Worm (Caenorhabditis elegans): Measurements from ENCODE around the gene W09D6.4.

Gene W09D6.4

DNA sequence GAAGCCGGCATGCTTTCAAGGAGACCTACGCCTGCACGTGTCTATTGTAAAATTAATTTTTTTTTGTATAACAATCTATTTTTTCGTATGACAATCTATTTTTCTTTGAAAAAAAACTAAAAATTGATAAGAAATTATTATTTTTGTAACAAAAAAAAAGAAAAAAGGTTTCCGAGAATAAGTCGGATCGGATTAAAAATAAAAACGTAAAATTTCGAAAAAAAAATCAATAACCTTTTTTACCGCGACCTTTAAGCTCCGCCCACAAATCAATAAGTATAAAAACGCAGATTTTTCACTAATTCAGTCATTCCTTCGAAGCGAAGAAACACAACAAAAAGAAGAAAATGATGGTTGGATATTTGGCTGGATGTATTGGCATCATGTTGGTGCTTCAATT lies at the start of gene W09D6.4:
TSS of gene W09D6.4 (plus strand) at position 301 of the 400 bp plus-strand sequence.
- no peak for TF ChIP-seq unc-62 (GFP tag; optimal IDR thresholded peaks at IDR 0.05)

DNA sequence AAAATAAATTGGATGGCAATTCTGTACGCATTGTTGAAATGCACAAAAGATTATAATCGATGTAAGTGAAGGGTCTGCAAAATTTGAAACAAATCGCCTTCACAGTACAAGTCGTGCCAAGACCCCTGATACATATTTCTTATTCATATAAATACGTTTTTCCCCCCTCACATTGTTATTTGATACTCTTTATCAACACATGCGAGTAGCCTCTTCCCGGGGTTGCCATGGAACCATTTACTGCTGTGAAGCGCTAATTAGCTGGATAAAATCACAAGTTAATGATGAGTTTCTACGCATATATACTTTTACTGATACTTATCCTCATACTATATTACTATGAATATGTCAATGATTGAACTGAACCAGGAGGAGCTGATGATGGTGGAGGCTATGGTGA lies 48.2 kb upstream of the W09D6.4 start, which contains the start of gene Y48A6B.14:
TSS of gene Y48A6B.14 (plus strand) at position 301 of the 400 bp plus-strand sequence.
- TF ChIP-seq unc-62 (GFP tag; optimal IDR thresholded peaks at IDR 0.05) = no peak

DNA sequence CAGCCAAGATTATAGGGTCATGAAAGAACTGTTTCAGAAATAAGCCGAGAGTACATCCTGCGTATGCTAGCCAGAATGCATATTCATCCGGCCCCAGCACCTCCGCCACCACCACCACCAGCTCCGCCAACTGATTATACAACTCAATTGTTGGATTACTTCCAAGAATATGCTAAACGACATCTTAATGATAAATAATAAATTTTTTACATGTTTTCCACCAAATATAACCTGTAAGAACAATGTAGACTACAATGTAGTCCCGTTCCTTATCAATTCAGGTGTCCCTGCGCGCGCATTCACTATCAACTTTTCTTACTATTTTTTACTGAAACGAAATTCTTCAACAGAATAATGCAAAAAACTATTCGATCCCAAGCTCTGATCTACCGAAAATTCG lies 46.7 kb upstream of the W09D6.4 start, which contains the start of gene Y48A6B.9:
TSS of gene Y48A6B.9 (plus strand) at position 301 of the 400 bp plus-strand sequence.
- TF ChIP-seq unc-62 (GFP tag; optimal IDR thresholded peaks at IDR 0.05) = no peak

DNA sequence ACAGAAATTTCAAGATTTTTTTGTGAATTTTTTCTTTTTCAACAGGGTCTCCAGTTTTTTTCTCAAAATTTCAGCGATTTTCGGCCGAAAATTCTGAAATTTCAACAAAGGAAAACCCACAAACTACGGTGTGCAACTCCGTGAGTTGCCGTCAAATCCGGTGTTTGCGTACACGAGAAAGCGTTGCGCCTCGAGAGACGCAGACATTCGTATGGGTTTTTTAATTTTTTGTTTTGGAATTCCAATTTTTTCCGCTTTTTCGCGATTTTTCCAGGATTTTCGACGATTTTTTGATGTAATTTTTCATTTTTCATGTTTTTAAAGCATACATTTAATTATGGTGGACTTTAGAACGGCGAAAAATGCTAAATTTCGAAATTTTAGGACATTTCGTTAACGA lies 43.4 kb upstream of the W09D6.4 start:
- no peak for TF ChIP-seq unc-62 (GFP tag; optimal IDR thresholded peaks at IDR 0.05)

DNA sequence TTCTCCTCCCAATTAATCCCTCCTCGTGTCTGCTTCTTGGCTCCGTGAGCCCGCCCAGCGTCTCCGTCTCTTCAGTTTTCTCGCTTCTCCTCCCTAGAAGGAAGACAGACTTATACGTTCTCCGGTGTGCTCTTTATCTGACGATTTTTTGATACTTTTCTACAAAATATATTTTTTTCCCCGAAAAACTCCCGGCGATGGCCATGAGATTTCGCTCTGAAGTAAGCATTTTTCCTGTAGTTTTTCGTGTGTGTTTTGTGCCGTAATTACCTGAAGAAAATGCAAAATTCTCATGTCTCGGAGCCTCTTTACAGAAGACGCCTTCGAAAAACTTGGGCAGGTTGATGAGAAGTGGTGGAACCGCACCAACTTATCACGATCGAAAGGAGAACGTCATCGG lies 42.9 kb upstream of the W09D6.4 start, which contains the start of gene spat-2:
TSS of gene spat-2 (plus strand) at position 301 of the 400 bp plus-strand sequence.
- no peak for TF ChIP-seq unc-62 (GFP tag; optimal IDR thresholded peaks at IDR 0.05)

DNA sequence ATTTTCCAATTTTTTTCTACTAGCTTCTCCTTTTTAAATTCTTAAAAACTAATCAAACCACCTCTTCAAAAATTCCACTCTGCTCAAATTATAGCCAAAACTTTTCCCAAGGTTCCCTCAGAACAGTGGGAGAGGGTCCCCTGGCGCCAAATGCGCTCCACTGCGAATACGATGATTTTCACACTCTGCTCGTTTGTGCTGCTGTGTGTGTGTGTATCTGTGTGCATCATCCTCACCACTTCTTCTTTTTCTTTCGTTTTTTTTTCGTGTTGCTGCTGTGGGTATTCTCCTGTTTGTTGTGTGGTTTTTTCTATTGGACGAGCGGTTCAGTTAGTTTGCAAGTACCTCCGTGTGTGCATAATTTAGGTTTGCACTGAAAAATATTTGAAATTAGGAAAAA lies 40.3 kb upstream of the W09D6.4 start:
- no peak for TF ChIP-seq unc-62 (GFP tag; optimal IDR thresholded peaks at IDR 0.05)

DNA sequence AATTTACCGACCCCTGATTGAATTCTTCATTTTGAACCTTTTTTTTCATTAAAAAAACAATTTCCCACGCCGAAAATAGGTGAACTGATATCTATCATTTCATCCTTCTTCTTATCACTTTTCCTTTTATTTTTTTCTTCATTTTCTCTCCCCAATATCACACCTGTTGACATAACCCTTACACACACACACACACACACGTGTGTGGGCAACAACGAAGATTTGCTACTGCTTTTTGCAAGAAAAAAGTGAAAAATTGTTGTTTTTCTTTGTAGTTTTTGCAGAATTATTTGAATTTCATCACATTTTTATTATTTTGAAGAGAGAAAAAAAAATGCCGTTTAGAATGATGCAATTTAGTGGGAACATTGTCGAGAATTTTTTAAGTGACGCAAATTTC lies 38.9 kb upstream of the W09D6.4 start:
- TF ChIP-seq unc-62 (GFP tag; optimal IDR thresholded peaks at IDR 0.05) = no peak

DNA sequence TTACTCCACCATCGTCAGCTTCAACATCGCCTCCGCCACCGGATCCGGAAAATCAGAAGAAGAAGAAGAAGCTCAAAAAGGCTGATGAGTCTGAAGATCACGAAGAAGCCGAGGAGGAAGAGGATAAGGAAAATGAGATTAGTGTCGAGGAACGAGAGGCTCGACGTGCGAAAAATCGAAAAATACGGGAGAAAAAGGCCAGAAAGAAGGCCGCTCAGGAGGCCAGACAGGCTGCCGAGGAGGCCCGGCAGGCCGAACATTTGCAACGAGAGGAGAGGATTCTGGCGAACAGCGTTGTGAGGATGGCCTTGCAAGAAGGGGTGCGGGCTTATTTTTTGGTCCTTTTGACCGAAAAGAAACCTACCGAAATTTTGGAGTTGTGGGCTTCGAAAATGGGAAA lies 34.3 kb upstream of the W09D6.4 start:
- TF ChIP-seq unc-62 (GFP tag; optimal IDR thresholded peaks at IDR 0.05) = no peak

DNA sequence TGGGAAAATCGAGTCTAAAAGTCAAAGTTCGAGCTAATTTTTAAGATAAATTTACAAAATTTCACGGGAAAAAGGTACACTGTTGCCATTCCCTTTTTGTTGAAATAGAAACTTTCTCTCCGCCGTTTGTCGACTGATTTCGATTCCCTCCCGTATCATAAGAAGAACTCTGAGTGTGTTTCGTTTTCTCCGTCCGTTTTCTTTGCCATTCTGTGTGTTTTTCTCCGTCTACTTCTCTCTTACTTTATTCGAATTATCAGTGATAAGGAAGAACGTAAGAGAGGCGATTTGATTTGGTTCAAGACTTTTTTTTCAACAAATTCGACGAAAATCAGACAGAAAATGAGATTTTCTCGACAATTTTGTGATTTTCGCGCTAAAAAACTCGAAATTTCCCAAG lies 33.0 kb upstream of the W09D6.4 start:
- TF ChIP-seq unc-62 (GFP tag; optimal IDR thresholded peaks at IDR 0.05) = no peak

DNA sequence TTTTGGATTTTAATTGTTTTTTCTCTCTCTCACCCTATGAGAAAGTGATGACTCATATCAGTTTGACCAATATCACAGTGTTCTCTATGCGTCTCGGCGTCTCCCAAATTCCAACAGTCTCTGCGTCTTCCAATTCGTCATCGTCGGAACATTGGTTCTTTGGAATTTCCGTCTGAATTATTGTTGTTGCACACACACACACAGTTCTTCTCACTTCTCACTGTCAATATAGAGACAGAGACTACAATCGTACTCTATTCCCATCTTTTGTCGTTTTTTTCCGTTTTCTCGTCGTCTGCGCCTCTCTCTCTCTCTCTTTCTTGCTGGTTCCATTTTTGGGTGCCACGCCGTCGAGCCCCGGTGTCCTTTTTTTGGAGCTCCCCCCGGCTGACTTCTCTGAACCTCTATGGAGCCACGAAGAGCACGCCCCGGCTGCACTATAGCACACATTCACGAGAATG lies 28.9 kb upstream of the W09D6.4 start:
- TF ChIP-seq unc-62 (GFP tag; optimal IDR thresholded peaks at IDR 0.05) = no peak

DNA sequence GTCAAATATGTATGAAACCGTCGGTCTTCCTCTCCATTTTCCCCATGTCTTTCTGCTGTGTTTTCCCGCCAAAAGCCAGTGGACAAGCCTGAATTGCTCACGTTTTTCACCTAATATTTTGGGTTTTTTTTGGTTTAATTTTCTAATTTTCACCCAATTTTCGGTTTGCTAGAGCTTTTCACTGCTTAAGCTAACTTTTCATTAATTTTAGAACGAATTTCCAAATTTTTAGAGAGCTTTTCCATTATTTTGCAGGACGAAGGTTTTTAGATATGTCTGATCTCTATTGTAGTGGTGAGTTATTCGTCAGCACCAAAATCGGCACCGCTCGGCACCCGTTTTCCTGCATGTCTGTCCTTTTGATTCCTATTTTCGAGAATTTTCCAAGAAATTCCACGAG lies 25.9 kb upstream of the W09D6.4 start:
- no peak for TF ChIP-seq unc-62 (GFP tag; optimal IDR thresholded peaks at IDR 0.05)

DNA sequence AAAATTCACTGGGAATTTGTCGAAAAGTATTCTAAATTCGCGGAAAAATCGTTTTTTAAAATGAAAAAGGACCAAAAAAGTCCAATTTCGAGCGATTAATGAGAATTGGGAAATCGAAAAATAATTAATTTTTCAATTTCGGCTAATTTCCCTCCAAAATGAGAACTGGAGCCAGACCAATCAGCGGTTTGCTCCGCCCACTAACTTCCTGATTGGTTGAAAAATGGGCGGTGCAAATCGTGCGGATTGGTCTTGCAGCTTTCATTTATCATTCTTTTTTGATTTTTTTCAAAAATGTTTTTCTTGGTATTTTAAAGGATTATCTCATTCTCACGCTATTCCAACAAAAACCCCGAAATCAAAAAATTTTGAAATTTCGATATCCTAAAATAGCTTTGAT lies 25.5 kb upstream of the W09D6.4 start:
- TF ChIP-seq unc-62 (GFP tag; optimal IDR thresholded peaks at IDR 0.05) = no peak

DNA sequence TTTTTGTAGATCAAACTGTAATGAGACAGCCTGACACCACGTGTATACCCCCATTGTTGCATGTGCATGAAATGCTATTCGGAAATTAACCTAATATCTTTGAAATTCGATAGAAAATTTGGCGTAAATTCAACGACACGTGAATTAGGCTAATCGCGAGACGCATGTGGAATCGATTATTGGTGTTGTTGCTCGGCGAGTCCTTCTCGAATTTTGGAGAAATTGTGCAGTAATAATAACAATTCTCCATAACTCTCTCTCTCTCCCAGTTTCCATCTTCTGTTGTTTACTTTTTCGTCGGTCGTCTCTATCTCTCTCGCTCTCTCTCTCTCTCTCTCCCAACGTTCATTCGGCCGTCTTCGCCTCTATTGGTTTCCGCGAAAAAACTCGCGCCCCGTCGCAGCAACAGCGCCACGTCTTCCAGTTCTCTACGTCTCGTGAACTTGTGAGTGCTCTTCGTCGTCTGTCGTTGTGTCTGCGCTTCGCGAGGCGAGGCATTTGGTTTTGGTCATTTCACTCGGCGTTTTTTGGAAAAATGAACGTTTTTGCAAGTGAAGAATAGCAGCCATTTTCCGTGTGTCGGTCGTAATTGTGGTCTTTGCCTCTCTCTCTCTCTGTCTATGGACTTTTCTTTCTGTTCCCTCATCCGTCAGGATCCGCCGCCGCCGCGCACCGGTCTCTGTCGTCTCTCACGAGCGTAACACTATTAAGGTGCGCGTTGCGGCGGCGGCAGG lies 24.8 kb upstream of the W09D6.4 start:
- no peak for TF ChIP-seq unc-62 (GFP tag; optimal IDR thresholded peaks at IDR 0.05)

DNA sequence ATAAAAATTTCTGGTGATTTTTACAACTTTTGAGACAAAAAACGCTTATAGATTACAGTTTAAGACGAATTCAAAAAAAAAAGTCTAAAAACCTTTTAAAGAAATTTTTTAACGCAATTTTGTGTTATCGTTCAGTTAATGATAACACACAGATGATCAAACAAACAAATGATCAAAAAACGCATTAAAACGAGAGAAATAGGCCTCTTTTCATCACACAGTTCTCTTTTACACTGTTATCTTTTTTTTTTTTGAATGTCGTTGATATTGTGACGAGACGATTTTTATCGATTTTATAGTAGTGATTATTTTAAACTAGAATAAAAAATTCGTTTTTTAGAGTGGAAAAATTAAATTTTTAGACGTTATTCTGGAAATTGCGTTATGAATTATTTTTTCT lies 19.8 kb upstream of the W09D6.4 start:
- no peak for TF ChIP-seq unc-62 (GFP tag; optimal IDR thresholded peaks at IDR 0.05)

DNA sequence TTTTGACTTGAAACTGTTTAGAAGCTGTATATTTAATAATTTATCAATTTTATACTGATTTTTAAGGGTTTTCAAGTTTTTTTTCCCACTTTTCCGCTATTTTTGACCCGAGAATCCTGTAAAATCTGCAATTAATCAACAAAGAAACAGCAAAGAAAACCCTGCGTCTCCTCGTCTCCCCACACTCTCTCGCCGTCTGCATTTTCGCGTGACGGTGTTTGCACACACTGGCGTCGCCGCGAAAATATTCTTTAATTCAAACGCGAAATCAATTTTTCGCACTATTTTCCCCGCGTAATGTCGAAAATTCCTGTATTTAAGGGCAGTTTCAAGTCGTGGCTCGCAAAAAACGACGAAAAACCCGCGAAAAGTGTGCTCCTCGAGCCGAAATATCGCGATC lies 16.3 kb upstream of the W09D6.4 start, which contains the start of gene rsa-2:
TSS of gene rsa-2 (plus strand) at position 221 of the 400 bp plus-strand sequence.
- no peak for TF ChIP-seq unc-62 (GFP tag; optimal IDR thresholded peaks at IDR 0.05)

DNA sequence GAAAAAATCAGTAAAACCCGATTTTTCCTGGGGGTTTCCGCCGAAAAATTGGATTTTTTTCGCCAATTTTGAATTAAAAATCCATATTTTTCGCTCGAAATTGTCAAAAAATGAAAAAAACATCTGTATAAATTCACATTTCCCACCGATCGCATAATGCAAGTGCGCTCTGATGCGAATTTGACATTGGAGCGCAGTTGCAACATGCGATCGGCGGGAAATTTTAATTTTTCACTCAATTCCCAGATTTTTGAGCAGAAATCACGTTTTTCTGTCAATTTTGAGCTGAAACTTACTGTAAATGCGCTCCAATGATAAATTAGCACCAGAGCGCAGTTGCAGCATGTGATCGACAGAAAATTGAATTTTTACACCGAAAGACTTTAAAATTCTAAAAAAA lies 15.0 kb upstream of the W09D6.4 start:
- no peak for TF ChIP-seq unc-62 (GFP tag; optimal IDR thresholded peaks at IDR 0.05)

DNA sequence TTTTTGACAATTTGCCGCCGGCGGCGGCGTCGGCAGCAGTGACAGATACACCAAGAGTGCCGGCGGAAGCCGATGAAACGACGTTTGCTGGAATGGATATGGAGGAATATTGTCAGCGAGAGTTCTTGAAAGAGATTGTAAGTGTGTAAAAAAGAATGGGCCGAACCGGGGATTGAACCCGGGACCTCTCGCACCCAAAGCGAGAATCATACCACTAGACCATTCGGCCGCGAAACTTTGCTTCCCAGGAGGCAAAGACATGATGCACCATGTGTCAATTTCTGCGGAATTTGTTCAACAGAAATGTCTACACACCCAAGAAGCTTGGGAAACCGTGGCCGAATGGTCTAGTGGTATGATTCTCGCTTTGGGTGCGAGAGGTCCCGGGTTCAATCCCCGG lies 12.9 kb upstream of the W09D6.4 start:
- TF ChIP-seq unc-62 (GFP tag; optimal IDR thresholded peaks at IDR 0.05) = no peak

DNA sequence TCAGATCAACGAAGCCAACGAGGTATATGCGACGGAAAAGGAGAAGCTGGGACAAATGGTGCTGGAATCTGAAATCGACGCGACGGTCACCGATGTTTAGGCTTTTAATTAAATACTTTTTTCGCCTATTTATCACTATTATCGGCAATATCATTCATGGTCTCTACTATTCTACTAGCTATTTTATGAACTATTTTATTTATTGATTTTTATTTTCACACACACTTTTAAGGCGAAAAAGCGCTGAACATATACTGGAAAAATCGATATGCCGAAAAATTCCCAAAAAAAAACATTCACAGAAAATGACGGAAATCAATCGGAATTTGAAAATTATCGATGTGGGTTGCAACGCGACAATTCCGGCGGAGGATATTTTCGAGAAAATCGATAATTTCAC lies 11.0 kb upstream of the W09D6.4 start, which contains the start of gene W09D6.1:
TSS of gene W09D6.1 (plus strand) at position 301 of the 400 bp plus-strand sequence.
- no peak for TF ChIP-seq unc-62 (GFP tag; optimal IDR thresholded peaks at IDR 0.05)
